Worm (Caenorhabditis elegans): ENCODE measurements around the gene C14B9.3.

The C14B9.3 gene

DNA sequence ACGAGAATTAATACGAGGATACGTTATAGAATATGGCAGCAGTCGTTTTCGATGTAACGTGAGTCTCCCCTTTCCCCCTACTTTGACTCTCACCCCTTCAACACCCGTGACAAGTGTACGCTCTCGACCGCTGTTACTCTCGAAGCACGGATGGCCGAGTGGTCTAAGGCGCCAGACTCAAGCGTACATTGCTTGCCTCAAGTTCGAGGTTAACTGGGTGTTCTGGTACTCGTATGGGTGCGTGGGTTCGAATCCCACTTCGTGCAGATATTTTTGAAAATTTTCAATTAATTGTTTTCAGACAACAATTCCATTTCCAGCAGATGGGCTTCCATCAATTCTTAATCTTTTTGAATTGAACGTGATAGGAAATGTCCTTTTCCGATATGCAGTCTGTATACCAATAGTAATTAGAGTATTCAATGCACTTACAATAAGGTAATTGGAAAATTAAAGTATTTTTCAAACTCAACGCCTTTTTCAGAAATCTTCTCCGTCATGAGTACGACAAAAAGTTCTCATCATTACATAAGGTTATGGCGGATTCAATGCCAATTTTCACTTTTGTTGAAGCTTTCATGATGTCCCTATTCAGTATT is 968 bp downstream of the C14B9.3 start (continued):
- TF ChIP-seq rnt-1 (tag; optimal IDR thresholded peaks at IDR 0.05) = peak; percentile 63
- TF ChIP-seq ceh-14 (tag; optimal IDR thresholded peaks at IDR 0.05) = peak; percentile 23
- peak; percentile 57 for TF ChIP-seq sox-4 (tag; optimal IDR thresholded peaks at IDR 0.05)
- peak; percentile 73 for TF ChIP-seq ceh-2 (tag; optimal IDR thresholded peaks at IDR 0.05)
- TF ChIP-seq ceh-9 (tag; optimal IDR thresholded peaks at IDR 0.05) = no peak
- peak; percentile 29 for TF ChIP-seq npax-4 (tag; optimal IDR thresholded peaks at IDR 0.05)
- no peak for TF ChIP-seq pros-1 (tag; optimal IDR thresholded peaks at IDR 0.05)
- peak; percentile 22 for TF ChIP-seq pqm-1 (tag; optimal IDR thresholded peaks at IDR 0.05)
- no peak; the same call in 1 of the 2 replicates for TF ChIP-seq unc-3 (GFP tag; conservative IDR thresholded peaks at IDR 0.05)
- peak; percentile 59 for TF ChIP-seq unc-3 (tag; optimal IDR thresholded peaks at IDR 0.05)
- peak; percentile 78 for TF ChIP-seq fkh-6 (tag; optimal IDR thresholded peaks at IDR 0.05)
- TF ChIP-seq ceh-31 (tag; optimal IDR thresholded peaks at IDR 0.05) = peak; percentile 52
- TF ChIP-seq pat-9 (tag; optimal IDR thresholded peaks at IDR 0.05) = peak; percentile 69
- TF ChIP-seq zip-5 (tag; optimal IDR thresholded peaks at IDR 0.05) = peak; percentile 58
- TF ChIP-seq ceh-30 (tag; optimal IDR thresholded peaks at IDR 0.05) = no peak
- peak; percentile 78 for TF ChIP-seq ceh-19 (GFP tag; optimal IDR thresholded peaks at IDR 0.05)
- no peak for TF ChIP-seq pax-1 (tag; optimal IDR thresholded peaks at IDR 0.05)
- TF ChIP-seq ceh-6 (GFP tag; optimal IDR thresholded peaks at IDR 0.05) = peak; percentile 81
- peak; percentile 54 for TF ChIP-seq lin-11 (tag; optimal IDR thresholded peaks at IDR 0.05)
- peak; percentile 78 for TF ChIP-seq nhr-232 (tag; optimal IDR thresholded peaks at IDR 0.05)
- no peak for TF ChIP-seq ets-4 (tag; optimal IDR thresholded peaks at IDR 0.05)
- peak; percentile 71 for TF ChIP-seq sdc-2 (tag; optimal IDR thresholded peaks at IDR 0.05)
- peak; percentile 18 for TF ChIP-seq hlh-13 (GFP tag; optimal IDR thresholded peaks at IDR 0.05)
- peak; percentile 17 for TF ChIP-seq ceh-24 (tag; optimal IDR thresholded peaks at IDR 0.05)
- TF ChIP-seq fkh-10 (GFP tag; optimal IDR thresholded peaks at IDR 0.05) = peak; percentile 41
- TF ChIP-seq nhr-11 (tag; optimal IDR thresholded peaks at IDR 0.05) = no peak
- peak; percentile 83 for TF ChIP-seq ceh-34 (tag; optimal IDR thresholded peaks at IDR 0.05)
- no peak for TF ChIP-seq elt-4 (tag; optimal IDR thresholded peaks at IDR 0.05)
- peak; percentile 88 for TF ChIP-seq hlh-6 (tag; optimal IDR thresholded peaks at IDR 0.05)
- TF ChIP-seq F13H6.1 (tag; optimal IDR thresholded peaks at IDR 0.05) = no peak
- TF ChIP-seq pha-2 (tag; optimal IDR thresholded peaks at IDR 0.05) = peak; percentile 43
- peak; percentile 65 for TF ChIP-seq hlh-30 (tag; optimal IDR thresholded peaks at IDR 0.05; ENCODE audit: insufficient read depth)
- peak; percentile 66 for TF ChIP-seq ttx-3 (tag; optimal IDR thresholded peaks at IDR 0.05)
- TF ChIP-seq ahr-1 (tag; optimal IDR thresholded peaks at IDR 0.05) = peak; percentile 44

DNA sequence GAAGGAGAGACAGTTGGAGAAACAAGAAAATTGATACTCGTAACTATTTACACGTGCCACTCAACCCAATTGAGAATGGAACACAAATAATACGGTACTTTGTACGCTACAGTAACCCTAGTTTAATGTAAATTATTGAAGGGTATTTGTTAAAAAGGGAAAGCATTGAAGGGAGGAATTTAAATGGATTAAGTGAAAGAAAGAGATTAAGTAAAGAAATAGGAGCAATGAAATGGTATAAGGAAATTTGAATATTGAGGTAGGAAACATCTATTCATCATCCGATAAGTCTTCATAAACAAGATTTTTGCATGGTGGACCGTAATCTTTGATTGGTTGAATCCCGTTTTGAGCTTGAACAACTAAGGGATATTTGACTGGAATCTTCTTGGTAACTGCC is 2.8 kb downstream of the C14B9.3 start:
- TF ChIP-seq hlh-6 (tag; optimal IDR thresholded peaks at IDR 0.05) = no peak
- TF ChIP-seq nfya-1 (tag; optimal IDR thresholded peaks at IDR 0.05) = no peak
- TF ChIP-seq Y22D7AL.16 (tag; optimal IDR thresholded peaks at IDR 0.05) = no peak
- no peak for TF ChIP-seq F13H6.1 (tag; optimal IDR thresholded peaks at IDR 0.05)
- TF ChIP-seq dve-1 (tag; optimal IDR thresholded peaks at IDR 0.05) = no peak
- TF ChIP-seq ceh-9 (tag; optimal IDR thresholded peaks at IDR 0.05) = no peak
- no peak for TF ChIP-seq ceh-24 (tag; optimal IDR thresholded peaks at IDR 0.05)
- no peak for TF ChIP-seq hlh-8 (tag; optimal IDR thresholded peaks at IDR 0.05)
- no peak for TF ChIP-seq nhr-11 (tag; optimal IDR thresholded peaks at IDR 0.05)
- TF ChIP-seq ceh-34 (tag; optimal IDR thresholded peaks at IDR 0.05) = no peak
- no peak for TF ChIP-seq ahr-1 (tag; optimal IDR thresholded peaks at IDR 0.05)
- no peak for TF ChIP-seq ceh-22 (tag; optimal IDR thresholded peaks at IDR 0.05)
- no peak for TF ChIP-seq npax-4 (tag; optimal IDR thresholded peaks at IDR 0.05)
- TF ChIP-seq hlh-13 (GFP tag; optimal IDR thresholded peaks at IDR 0.05) = no peak
- TF ChIP-seq lim-6 (tag; optimal IDR thresholded peaks at IDR 0.05) = no peak
- no peak for TF ChIP-seq pha-2 (tag; optimal IDR thresholded peaks at IDR 0.05)
- no peak for TF ChIP-seq sdc-2 (tag; optimal IDR thresholded peaks at IDR 0.05)
- no peak for TF ChIP-seq ceh-18 (tag; optimal IDR thresholded peaks at IDR 0.05)

Data from whole organism, late embryonic.